Worm (Caenorhabditis elegans) whole organism, young adult: ENCODE data around the gene gmap-3.

Experiments
- B0261.1 ChIP-seq: sonication (generic microtip); optimal IDR thresholded peaks from 2 replicates; lab custom pipeline; 2016; ENCODE audit warnings: mild to moderate bottlenecking, missing genetic modification characterization, moderate library complexity, missing compliant biosample characterization
- F22D6.2 ChIP-seq: sonication (generic microtip); optimal IDR thresholded peaks from 2 replicates; lab custom pipeline; 2016; ENCODE audit warnings: mild to moderate bottlenecking, missing genetic modification characterization, missing compliant biosample characterization
- F33H1.4 ChIP-seq: fragments of 200-800 bp; sonication (Bioruptor generic); IDR thresholded peaks from 2 replicates; pipeline ENCODE4 v1.3.6; 2022; ENCODE audit warnings: missing genetic modification reagents, missing genetic modification characterization, missing compliant biosample characterization
- F57A8.1 ChIP-seq: fragments of 200-800 bp; sonication (Bioruptor generic); optimal IDR thresholded peaks from 2 replicates; lab custom pipeline; 2018; ENCODE audit warnings: mild to moderate bottlenecking, missing genetic modification characterization, moderate library complexity, missing compliant biosample characterization
- K11D2.4 ChIP-seq: fragments of 200-800 bp; sonication (Bioruptor generic); IDR thresholded peaks from 2 replicates; pipeline ENCODE4 v1.3.6; 2022; ENCODE audit warnings: missing genetic modification reagents, missing genetic modification characterization, missing compliant biosample characterization
- Y56A3A.18 ChIP-seq: fragments of 200-800 bp; sonication (Bioruptor generic); IDR thresholded peaks from 2 replicates; pipeline ENCODE4 v1.3.6; 2022; ENCODE audit warnings: missing genetic modification reagents, missing genetic modification characterization, missing compliant biosample characterization
- ZK185.1 ChIP-seq: sonication (generic microtip); optimal IDR thresholded peaks from 2 replicates; lab custom pipeline; 2016; ENCODE audit warnings: mild to moderate bottlenecking, missing genetic modification characterization, missing compliant biosample characterization; ENCODE audit not compliant: poor library complexity, severe bottlenecking
- akir-1 ChIP-seq: fragments of 200-800 bp; sonication (Bioruptor generic); optimal IDR thresholded peaks from 2 replicates; lab custom pipeline; 2018; ENCODE audit warnings: mild to moderate bottlenecking, missing genetic modification characterization, moderate library complexity, missing compliant biosample characterization
- ama-1 ChIP-seq, 3 experiments: fragments of 150-350 bp in 1 of 3; sonication (generic microtip) in 2 of 3; optimal IDR thresholded peaks; 2 replicates each; lab custom pipeline; 2014 to 2018; ENCODE audit warnings: missing biosample characterization in 2 of 3, missing genetic modification characterization in 2 of 3, missing genetic modification reagents in 2 of 3
- aptf-3 ChIP-seq: fragments of 200-800 bp; sonication (Bioruptor generic); IDR thresholded peaks from 2 replicates; pipeline ENCODE4 v1.3.6; 2022; ENCODE audit warnings: missing genetic modification characterization, missing compliant biosample characterization
- athp-1 ChIP-seq: sonication (generic microtip); optimal IDR thresholded peaks from 2 replicates; lab custom pipeline; 2017; ENCODE audit warnings: mild to moderate bottlenecking, missing genetic modification characterization, missing compliant biosample characterization
- attf-6 ChIP-seq: fragments of 200-800 bp; sonication (Bioruptor generic); IDR thresholded peaks from 2 replicates; pipeline ENCODE4 v1.3.6; 2022; ENCODE audit warnings: missing genetic modification reagents, missing genetic modification characterization, missing compliant biosample characterization
- bed-1 ChIP-seq: fragments of 200-800 bp; sonication (Bioruptor generic); IDR thresholded peaks from 2 replicates; pipeline ENCODE4 v1.3.6; 2022; ENCODE audit warnings: missing genetic modification reagents, missing genetic modification characterization, missing compliant biosample characterization
- cebp-1 ChIP-seq, 2 experiments: fragments of 200-800 bp in 1 of 2; sonication (Bioruptor generic) in 1 of 2; sonication (generic microtip) in 1 of 2; IDR thresholded peaks in 1 of 2; optimal IDR thresholded peaks in 1 of 2; 2 replicates each; pipeline versions ENCODE4 v1.3.6 to Lab custom; 2017 to 2022; ENCODE audit warnings: missing compliant biosample characterization in 2 of 2, missing genetic modification characterization in 2 of 2, mild to moderate bottlenecking in 1 of 2, missing genetic modification reagents in 1 of 2, moderate library complexity in 1 of 2
- cebp-2 ChIP-seq: fragments of 200-800 bp; sonication (Bioruptor generic); IDR thresholded peaks from 2 replicates; pipeline ENCODE4 v1.3.6; 2022; ENCODE audit warnings: missing genetic modification characterization, missing compliant biosample characterization
- ceh-58 ChIP-seq: fragments of 200-800 bp; sonication (Bioruptor generic); IDR thresholded peaks from 2 replicates; pipeline ENCODE4 v1.3.6; 2022; ENCODE audit warnings: missing genetic modification characterization, missing compliant biosample characterization
- ceh-79 ChIP-seq: sonication (generic microtip); optimal IDR thresholded peaks from 2 replicates; lab custom pipeline; 2017; ENCODE audit warnings: mild to moderate bottlenecking, missing genetic modification characterization, missing compliant biosample characterization
- dox-1 ChIP-seq: fragments of 200-800 bp; sonication (Bioruptor generic); IDR thresholded peaks from 2 replicates; pipeline ENCODE4 v1.3.6; 2022; ENCODE audit warnings: missing genetic modification reagents, missing genetic modification characterization, missing compliant biosample characterization
- egl-44 ChIP-seq: fragments of 200-800 bp; sonication (Bioruptor generic); IDR thresholded peaks from 2 replicates; pipeline ENCODE4 v1.3.6; 2022; ENCODE audit warnings: missing genetic modification reagents, missing genetic modification characterization, missing compliant biosample characterization
- ekl-4 ChIP-seq: fragments of 200-800 bp; sonication (Bioruptor generic); IDR thresholded peaks from 2 replicates; pipeline ENCODE4 v1.3.6; 2022; ENCODE audit warnings: missing genetic modification reagents, missing genetic modification characterization, missing compliant biosample characterization
- gei-17 ChIP-seq: fragments of 200-800 bp; sonication (Bioruptor generic); optimal IDR thresholded peaks from 2 replicates; lab custom pipeline; 2018; ENCODE audit warnings: mild to moderate bottlenecking, missing genetic modification characterization, missing compliant biosample characterization
- hlh-12 ChIP-seq: sonication (generic microtip); optimal IDR thresholded peaks from 2 replicates; lab custom pipeline; 2016; ENCODE audit warnings: missing genetic modification characterization, missing compliant biosample characterization
- hmg-1.2 ChIP-seq: fragments of 200-800 bp; sonication (Bioruptor generic); IDR thresholded peaks from 2 replicates; pipeline ENCODE4 v1.3.6; 2022; ENCODE audit warnings: missing genetic modification reagents, missing genetic modification characterization, missing compliant biosample characterization
- hmg-20 ChIP-seq: fragments of 200-800 bp; sonication (Bioruptor generic); IDR thresholded peaks from 2 replicates; pipeline ENCODE4 v1.3.6; 2022; ENCODE audit warnings: missing genetic modification reagents, missing genetic modification characterization, missing compliant biosample characterization
- lag-1 ChIP-seq: fragments of 200-800 bp; sonication (Bioruptor generic); IDR thresholded peaks from 2 replicates; pipeline ENCODE4 v1.3.6; 2022; ENCODE audit warnings: missing genetic modification reagents, missing genetic modification characterization, missing compliant biosample characterization
- let-526 ChIP-seq: fragments of 200-800 bp; sonication (Bioruptor generic); IDR thresholded peaks from 2 replicates; pipeline ENCODE4 v1.3.6; 2022; ENCODE audit warnings: missing genetic modification reagents, missing genetic modification characterization, missing compliant biosample characterization
- let-607 ChIP-seq, 2 experiments: fragments of 200-800 bp in 1 of 2; sonication (Bioruptor generic) in 1 of 2; sonication (generic microtip) in 1 of 2; optimal IDR thresholded peaks; 2 replicates each; lab custom pipeline; 2016 to 2018; ENCODE audit warnings: mild to moderate bottlenecking in 2 of 2, missing compliant biosample characterization in 2 of 2, missing genetic modification characterization in 2 of 2, moderate library complexity in 2 of 2, missing genotype in 1 of 2
- lin-35 ChIP-seq, 3 experiments: fragments of 150-350 bp in 2 of 3; sonication (generic microtip) in 1 of 3; optimal IDR thresholded peaks; 2 replicates each; lab custom pipeline; 2014 to 2018; ENCODE audit warnings: missing biosample characterization in 3 of 3, missing genetic modification characterization in 3 of 3, missing genetic modification reagents in 3 of 3
- lin-40 ChIP-seq: sonication (generic microtip); optimal IDR thresholded peaks from 2 replicates; lab custom pipeline; 2016; ENCODE audit warnings: missing genetic modification characterization, mild to moderate bottlenecking, missing compliant biosample characterization, missing genotype, missing genetic modification reagents
- lin-54 ChIP-seq: fragments of 200-800 bp; sonication (Bioruptor generic); optimal IDR thresholded peaks from 2 replicates; lab custom pipeline; 2018; ENCODE audit warnings: mild to moderate bottlenecking, missing genetic modification characterization, missing compliant biosample characterization
- lir-1 ChIP-seq: fragments of 200-800 bp; sonication (Bioruptor generic); conservative IDR thresholded peaks from 2 replicates; pipeline ENCODE4 v1.3.6; 2022; ENCODE audit warnings: missing genetic modification reagents, missing genetic modification characterization, missing compliant biosample characterization
- nfyb-1 ChIP-seq: fragments of 200-800 bp; sonication (Bioruptor generic); IDR thresholded peaks from 2 replicates; pipeline ENCODE4 v1.3.6; 2022; ENCODE audit warnings: missing genetic modification reagents, missing genetic modification characterization, missing compliant biosample characterization
- nhr-90 ChIP-seq: sonication (generic microtip); optimal IDR thresholded peaks from 2 replicates; lab custom pipeline; 2016; ENCODE audit warnings: missing genotype, mild to moderate bottlenecking, missing genetic modification characterization, missing compliant biosample characterization
- pbrm-1 ChIP-seq: fragments of 200-800 bp; sonication (Bioruptor generic); IDR thresholded peaks from 2 replicates; pipeline ENCODE4 v1.3.6; 2022; ENCODE audit warnings: missing genetic modification reagents, missing genetic modification characterization, missing compliant biosample characterization
- rcor-1 ChIP-seq: fragments of 200-800 bp; sonication (Bioruptor generic); IDR thresholded peaks from 2 replicates; pipeline ENCODE4 v1.3.6; 2022; ENCODE audit warnings: missing genetic modification reagents, missing genetic modification characterization, missing compliant biosample characterization
- repo-1 ChIP-seq: sonication (generic microtip); optimal IDR thresholded peaks from 2 replicates; lab custom pipeline; 2017; ENCODE audit warnings: mild to moderate bottlenecking, missing genetic modification characterization, missing compliant biosample characterization
- sdz-38 ChIP-seq: sonication (generic microtip); optimal IDR thresholded peaks from 2 replicates; lab custom pipeline; 2016; ENCODE audit warnings: missing genotype, missing genetic modification characterization, missing compliant biosample characterization
- snpc-1.1 ChIP-seq: sonication (generic microtip); optimal IDR thresholded peaks from 2 replicates; lab custom pipeline; 2017; ENCODE audit warnings: missing genetic modification characterization, mild to moderate bottlenecking, missing compliant biosample characterization, antibody characterized with exemption, moderate library complexity, missing genotype, missing genetic modification reagents; ENCODE audit not compliant: insufficient read depth
- snpc-1.3 ChIP-seq: sonication (generic microtip); optimal IDR thresholded peaks from 2 replicates; lab custom pipeline; 2017; ENCODE audit warnings: missing genetic modification characterization, mild to moderate bottlenecking, missing compliant biosample characterization, antibody characterized with exemption, moderate library complexity, missing genotype, missing genetic modification reagents; ENCODE audit not compliant: insufficient read depth
- snpc-3.4 ChIP-seq: sonication (generic microtip); optimal IDR thresholded peaks from 2 replicates; lab custom pipeline; 2017; ENCODE audit warnings: missing genetic modification characterization, mild to moderate bottlenecking, missing compliant biosample characterization, antibody characterized with exemption, moderate library complexity, missing genotype, missing genetic modification reagents
- tbp1 ChIP-seq: fragments of 200-800 bp; sonication (Bioruptor generic); optimal IDR thresholded peaks from 2 replicates; lab custom pipeline; 2018; ENCODE audit warnings: mild to moderate bottlenecking, missing genetic modification characterization, missing compliant biosample characterization
- xnd-1 ChIP-seq: sonication (generic microtip); optimal IDR thresholded peaks from 2 replicates; lab custom pipeline; 2016; ENCODE audit warnings: missing genotype, missing genetic modification reagents, missing genetic modification characterization, missing compliant biosample characterization
- ztf-22 ChIP-seq: fragments of 200-800 bp; sonication (Bioruptor generic); optimal IDR thresholded peaks from 2 replicates; lab custom pipeline; 2018; ENCODE audit warnings: mild to moderate bottlenecking, missing genetic modification characterization, moderate library complexity, missing compliant biosample characterization
- ztf-28 ChIP-seq: fragments of 200-800 bp; sonication (Bioruptor generic); IDR thresholded peaks from 2 replicates; pipeline ENCODE4 v1.3.6; 2022; ENCODE audit warnings: missing genetic modification reagents, missing genetic modification characterization, missing compliant biosample characterization
- ztf-3 ChIP-seq: fragments of 200-800 bp; sonication (Bioruptor generic); optimal IDR thresholded peaks from 2 replicates; lab custom pipeline; 2018; ENCODE audit warnings: mild to moderate bottlenecking, missing genetic modification characterization, missing compliant biosample characterization

The gmap-3 gene

ce11 chrX:12889837-12890449 lies 50.8 kb downstream of the gmap-3 start (continued):
- TF ChIP-seq lin-35 (GFP tag; optimal IDR thresholded peaks at IDR 0.05; lab: Kevin White, UChicago) (peak in 1 of 3 experiments; percentile 71), akir-1 (GFP tag; lab: Kevin White, UChicago) (no peak), let-526 (GFP tag; lab: Robert Waterston, UW) (peak; percentile 58; the same call in 1 of the 2 replicates), hlh-12 (tag; lab: Kevin White, UChicago) (peak; percentile 82), lin-40 (tag; lab: Kevin White, UChicago) (peak; percentile 82), gei-17 (GFP tag; lab: Kevin White, UChicago) (peak; percentile 61), ceh-58 (GFP tag; lab: Robert Waterston, UW) (no peak), Y56A3A.18 (GFP tag; lab: Robert Waterston, UW) (peak; percentile 90), ceh-79 (tag; lab: Kevin White, UChicago) (peak; percentile 58), cebp-1 (GFP tag; IDR thresholded peaks at IDR 0.05; lab: Robert Waterston, UW) (peak; percentile 81), cebp-1 (tag; optimal IDR thresholded peaks at IDR 0.05; lab: Kevin White, UChicago) (peak; percentile 96), F22D6.2 (tag; lab: Kevin White, UChicago) (peak; percentile 10), aptf-3 (GFP tag; lab: Robert Waterston, UW) (0 out of 2 replicates have a peak, but pooled peaks have one; percentile 62), nhr-90 (peak; percentile 70), cebp-2 (GFP tag; lab: Robert Waterston, UW) (peak; percentile 89; the same call in 1 of the 2 replicates), ama-1 (optimal IDR thresholded peaks at IDR 0.05; lab: Kevin White, UChicago) (no peak), ama-1 (GFP tag; optimal IDR thresholded peaks at IDR 0.05; lab: Kevin White, UChicago) (peak; percentile 41 to 65), egl-44 (GFP tag; lab: Robert Waterston, UW) (peak; percentile 50; the same call in 1 of the 2 replicates), snpc-1.1 (tag; lab: Kevin White, UChicago) (no peak), ZK185.1 (tag; lab: Kevin White, UChicago) (peak; percentile 85), lir-1 (GFP tag; lab: Robert Waterston, UW) (peak; percentile 62), bed-1 (no peak), snpc-3.4 (tag; lab: Kevin White, UChicago) (peak; percentile 62), lag-1 (GFP tag; lab: Robert Waterston, UW) (0 out of 2 replicates have a peak, but pooled peaks have one; percentile 46), rcor-1 (peak; percentile 72), sdz-38 (no peak), hmg-1.2 (GFP tag; lab: Robert Waterston, UW) (peak; percentile 76), pbrm-1 (GFP tag; lab: Robert Waterston, UW) (peak; percentile 73), lin-54 (no peak), ztf-3 (GFP tag; lab: Kevin White, UChicago) (peak; percentile 54), tbp1 (GFP tag; lab: Kevin White, UChicago) (peak; percentile 96), snpc-1.3 (tag; lab: Kevin White, UChicago) (peak; percentile 67), repo-1 (peak; percentile 53), ztf-28 (GFP tag; lab: Robert Waterston, UW) (no peak), attf-6 (GFP tag; lab: Robert Waterston, UW) (0 out of 2 replicates have a peak, but pooled peaks have one; percentile 39), xnd-1 (tag; lab: Kevin White, UChicago) (no peak), dox-1 (GFP tag; lab: Robert Waterston, UW) (peak; percentile 65), let-607 (tag; optimal IDR thresholded peaks at IDR 0.05; lab: Kevin White, UChicago) (peak; percentile 29 to 75), hmg-20 (GFP tag; lab: Robert Waterston, UW) (peak; percentile 38; the same call in 1 of the 2 replicates), nfyb-1 (GFP tag; lab: Robert Waterston, UW) (peak; percentile 74), ztf-22 (GFP tag; lab: Kevin White, UChicago) (no peak), F57A8.1 (GFP tag; lab: Kevin White, UChicago) (no peak), ekl-4 (GFP tag; lab: Robert Waterston, UW) (peak; percentile 13; the same call in 1 of the 2 replicates), athp-1 (tag; lab: Kevin White, UChicago) (peak; percentile 33), K11D2.4 (peak; percentile 49), F33H1.4 (no peak), B0261.1 (tag; lab: Kevin White, UChicago) (peak; percentile 87)
